Worm (Caenorhabditis elegans): ENCODE measurements around the gene rcq-5.

- no peak for TF ChIP-seq him-1 (tag; optimal IDR thresholded peaks at IDR 0.05)
- no peak for TF ChIP-seq W03F9.2 (tag; optimal IDR thresholded peaks at IDR 0.05)
- TF ChIP-seq dao-5 (tag; optimal IDR thresholded peaks at IDR 0.05): no peak
Observed at ce11 chrIII:4037332-4037731, 20.4 kb downstream of the rcq-5 start.
